Fruit fly (Drosophila melanogaster) whole organism, embryonic: Measurements from ENCODE around the gene amn.
A peak's percentile ranks its signal among the peaks of the same experiment; 100 is the strongest.

ENCODE experiments used
- ATbp ChIP-seq: fragments of 200-800 bp; sonication (Bioruptor generic); optimal IDR thresholded peaks from 2 replicates; lab custom pipeline; 2017; ENCODE audit warnings: missing biosample characterization, mild to moderate bottlenecking, missing genetic modification characterization, missing genetic modification reagents
- Adf1 ChIP-seq: fragments of 200-800 bp; sonication (Bioruptor generic); IDR thresholded peaks from 2 replicates; pipeline ENCODE4 v1.3.6; 2022; ENCODE audit warnings: missing biosample characterization, missing genetic modification characterization
- Blimp-1 ChIP-seq: fragments of 200-800 bp; sonication (Bioruptor generic); optimal IDR thresholded peaks from 3 replicates; lab custom pipeline; 2018; ENCODE audit warnings: missing biosample characterization, missing genetic modification characterization, mild to moderate bottlenecking, moderate library complexity, missing genetic modification reagents
- CG10267 ChIP-seq: fragments of 200-800 bp; sonication (Bioruptor generic); optimal IDR thresholded peaks from 2 replicates; lab custom pipeline; 2018; ENCODE audit warnings: missing biosample characterization, mild to moderate bottlenecking, missing genetic modification characterization, moderate library complexity
- CG10366 ChIP-seq: fragments of 200-800 bp; sonication (Bioruptor generic); IDR thresholded peaks from 2 replicates; pipeline ENCODE4 v1.3.6; 2022; ENCODE audit warnings: missing biosample characterization, missing genetic modification characterization
- CG10543 ChIP-seq: fragments of 200-800 bp; sonication (Bioruptor generic); optimal IDR thresholded peaks from 3 replicates; lab custom pipeline; 2017; ENCODE audit warnings: missing biosample characterization, mild to moderate bottlenecking, missing genetic modification characterization, moderate library complexity
- CG11398 ChIP-seq: fragments of 200-800 bp; sonication (Bioruptor generic); optimal IDR thresholded peaks from 2 replicates; lab custom pipeline; 2016; ENCODE audit warnings: missing biosample characterization, missing genetic modification characterization
- CG1233 ChIP-seq: fragments of 200-800 bp; sonication (Bioruptor generic); optimal IDR thresholded peaks from 4 replicates; lab custom pipeline; 2018; ENCODE audit warnings: missing biosample characterization, mild to moderate bottlenecking, missing genetic modification characterization
- CG13296 ChIP-seq: fragments of 200-800 bp; sonication (Bioruptor generic); optimal IDR thresholded peaks from 3 replicates; lab custom pipeline; 2018; ENCODE audit warnings: missing biosample characterization, mild to moderate bottlenecking, missing genetic modification characterization
- CG16815 ChIP-seq: fragments of 200-800 bp; sonication (Bioruptor generic); optimal IDR thresholded peaks from 3 replicates; lab custom pipeline; 2017; ENCODE audit warnings: missing biosample characterization, mild to moderate bottlenecking, missing genetic modification characterization
- CG17361 ChIP-seq: fragments of 200-800 bp; sonication (Bioruptor generic); IDR thresholded peaks from 3 replicates; pipeline ENCODE4 v1.3.6; 2022; ENCODE audit warnings: missing biosample characterization, missing genetic modification characterization
- CG31388 ChIP-seq: fragments of 200-800 bp; sonication (Bioruptor generic); optimal IDR thresholded peaks from 2 replicates; lab custom pipeline; 2016; ENCODE audit warnings: missing biosample characterization, missing genetic modification characterization
- CG4404 ChIP-seq: fragments of 200-800 bp; sonication (Bioruptor generic); IDR thresholded peaks from 2 replicates; pipeline ENCODE4 v1.3.6; 2022; ENCODE audit warnings: missing biosample characterization, missing genetic modification characterization
- CG6689 ChIP-seq: fragments of 200-800 bp; sonication (Bioruptor generic); IDR thresholded peaks from 2 replicates; pipeline ENCODE4 v1.3.6; 2022; ENCODE audit warnings: missing biosample characterization, missing genetic modification characterization
- CG7963 ChIP-seq: fragments of 200-800 bp; sonication (Bioruptor generic); IDR thresholded peaks from 3 replicates; pipeline ENCODE4 v1.3.6; 2022; ENCODE audit warnings: missing biosample characterization, missing genetic modification characterization; ENCODE audit not compliant: partially characterized antibody
- Doc3 ChIP-seq: fragments of 200-800 bp; sonication (Bioruptor generic); IDR thresholded peaks from 3 replicates; pipeline ENCODE4 v1.3.6; 2022; ENCODE audit warnings: missing biosample characterization, missing genetic modification characterization; ENCODE audit not compliant: partially characterized antibody
- E2f2 ChIP-seq: fragments of 200-800 bp; sonication (Bioruptor generic); IDR thresholded peaks from 2 replicates; pipeline ENCODE4 v1.3.6; 2022; ENCODE audit warnings: missing biosample characterization, missing genetic modification characterization
- Fer1 ChIP-seq: fragments of 200-800 bp; sonication (Bioruptor generic); optimal IDR thresholded peaks from 2 replicates; lab custom pipeline; 2017; ENCODE audit warnings: missing biosample characterization, mild to moderate bottlenecking, missing genetic modification characterization
- H2.0 ChIP-seq: fragments of 200-800 bp; sonication (Bioruptor generic); IDR thresholded peaks from 2 replicates; pipeline ENCODE4 v1.3.6; 2022; ENCODE audit warnings: missing biosample characterization, missing genetic modification characterization
- HLH4C ChIP-seq: fragments of 200-800 bp; sonication (Bioruptor generic); IDR thresholded peaks from 3 replicates; pipeline ENCODE4 v1.3.6; 2022; ENCODE audit warnings: missing biosample characterization, missing genetic modification characterization; ENCODE audit not compliant: partially characterized antibody
- Mad ChIP-seq: fragments of 200-800 bp; sonication (Bioruptor generic); optimal IDR thresholded peaks from 2 replicates; lab custom pipeline; 2016; ENCODE audit warnings: missing biosample characterization, missing genetic modification characterization
- Nf-YA ChIP-seq: fragments of 200-800 bp; sonication (Bioruptor generic); IDR thresholded peaks from 2 replicates; pipeline ENCODE4 v1.3.6; 2022; ENCODE audit warnings: missing biosample characterization, missing genetic modification characterization
- Ssrp ChIP-seq: fragments of 200-800 bp; sonication (Bioruptor generic); optimal IDR thresholded peaks from 2 replicates; lab custom pipeline; 2018; ENCODE audit warnings: missing biosample characterization, mild to moderate bottlenecking, missing genetic modification characterization, moderate library complexity
- ato ChIP-seq: fragments of 200-800 bp; sonication (Bioruptor generic); IDR thresholded peaks from 2 replicates; pipeline ENCODE4 v1.3.6; 2022; ENCODE audit warnings: missing biosample characterization, missing genetic modification characterization; ENCODE audit not compliant: partially characterized antibody
- corto ChIP-seq: fragments of 200-800 bp; sonication (Bioruptor generic); optimal IDR thresholded peaks from 2 replicates; lab custom pipeline; 2016; ENCODE audit warnings: missing biosample characterization, mild to moderate bottlenecking, missing genetic modification characterization, moderate library complexity
- da ChIP-seq: fragments of 200-800 bp; sonication (Bioruptor generic); optimal IDR thresholded peaks from 2 replicates; lab custom pipeline; 2016; ENCODE audit warnings: missing biosample characterization, missing genetic modification characterization
- dati ChIP-seq: fragments of 200-800 bp; sonication (Bioruptor generic); IDR thresholded peaks from 2 replicates; pipeline ENCODE4 v1.3.6; 2022; ENCODE audit warnings: missing biosample characterization, missing genetic modification characterization
- emc ChIP-seq: fragments of 200-800 bp; sonication (Bioruptor generic); optimal IDR thresholded peaks from 2 replicates; lab custom pipeline; 2016; ENCODE audit warnings: missing biosample characterization, missing genetic modification characterization
- fd96Cb ChIP-seq: fragments of 200-800 bp; sonication (Bioruptor generic); optimal IDR thresholded peaks from 2 replicates; lab custom pipeline; 2018; ENCODE audit warnings: missing biosample characterization, mild to moderate bottlenecking, missing genetic modification characterization, moderate library complexity
- fru ChIP-seq: fragments of >200 bp; optimal IDR thresholded peaks from 2 replicates; lab custom pipeline; 2017
- h ChIP-seq: fragments of >200 bp; optimal IDR thresholded peaks from 2 replicates; lab custom pipeline; 2017
- ham ChIP-seq: fragments of 200-800 bp; sonication (Bioruptor generic); IDR thresholded peaks from 2 replicates; pipeline ENCODE4 v1.3.6; 2022; ENCODE audit warnings: missing biosample characterization, missing genetic modification characterization
- her ChIP-seq: fragments of 200-800 bp; sonication (Bioruptor generic); optimal IDR thresholded peaks from 2 replicates; lab custom pipeline; 2016; ENCODE audit warnings: missing biosample characterization, missing genetic modification characterization
- hkb ChIP-seq, 2 experiments: fragments of 200-800 bp in 1 of 2; fragments of >200 bp in 1 of 2; sonication (Bioruptor generic) in 1 of 2; IDR thresholded peaks in 1 of 2; optimal IDR thresholded peaks in 1 of 2; 2 replicates each; pipeline versions ENCODE4 v1.3.6 to Lab custom; 2017 to 2022; ENCODE audit warnings: missing biosample characterization in 1 of 2, missing genetic modification characterization in 1 of 2
- hth ChIP-seq: fragments of >200 bp; optimal IDR thresholded peaks from 2 replicates; lab custom pipeline; 2017; ENCODE audit warnings: inconsistent platforms
- lov ChIP-seq, 2 experiments: fragments of 200-800 bp in 1 of 2; fragments of >200 bp in 1 of 2; sonication (Bioruptor generic) in 1 of 2; IDR thresholded peaks in 1 of 2; optimal IDR thresholded peaks in 1 of 2; 2 replicates in 1 of 2; 3 replicates in 1 of 2; pipeline versions ENCODE4 v1.3.6 to Lab custom; 2017 to 2022; ENCODE audit warnings: missing biosample characterization in 1 of 2, missing genetic modification characterization in 1 of 2
- nau ChIP-seq: fragments of 200-800 bp; sonication (Bioruptor generic); optimal IDR thresholded peaks from 3 replicates; lab custom pipeline; 2017; ENCODE audit warnings: missing biosample characterization, mild to moderate bottlenecking, missing genetic modification characterization, missing genetic modification reagents
- nerfin-1 ChIP-seq: fragments of 200-800 bp; sonication (Bioruptor generic); optimal IDR thresholded peaks from 3 replicates; lab custom pipeline; 2019; ENCODE audit warnings: missing biosample characterization, mild to moderate bottlenecking, missing genetic modification characterization, moderate library complexity
- odd ChIP-seq: fragments of 200-800 bp; sonication (Bioruptor generic); optimal IDR thresholded peaks from 2 replicates; lab custom pipeline; 2017; ENCODE audit warnings: missing biosample characterization, mild to moderate bottlenecking, missing genetic modification characterization
- pho ChIP-seq: fragments of 200-800 bp; sonication (Bioruptor generic); optimal IDR thresholded peaks from 2 replicates; lab custom pipeline; 2016; ENCODE audit warnings: missing biosample characterization, missing genetic modification characterization
- prd ChIP-seq, 3 experiments: fragments of >200 bp in 2 of 3; fragments of 200-800 bp in 1 of 3; sonication (Bioruptor generic) in 1 of 3; optimal IDR thresholded peaks in 2 of 3; IDR thresholded peaks in 1 of 3; 2 replicates in 2 of 3; 3 replicates in 1 of 3; pipeline versions ENCODE4 v1.3.6 to Lab custom; 2017 to 2022; ENCODE audit warnings: missing biosample characterization in 1 of 3, missing genetic modification characterization in 1 of 3
- pzg ChIP-seq: fragments of 200-800 bp; sonication (Bioruptor generic); optimal IDR thresholded peaks from 3 replicates; lab custom pipeline; 2018; ENCODE audit warnings: missing biosample characterization, mild to moderate bottlenecking, missing genetic modification characterization, moderate library complexity
- ranshi ChIP-seq: fragments of 200-800 bp; sonication (Bioruptor generic); IDR thresholded peaks from 2 replicates; pipeline ENCODE4 v1.3.6; 2022; ENCODE audit warnings: missing biosample characterization, missing genetic modification characterization
- repo ChIP-seq: fragments of 200-800 bp; sonication (Bioruptor generic); optimal IDR thresholded peaks from 2 replicates; lab custom pipeline; 2016; ENCODE audit warnings: missing biosample characterization, missing genetic modification characterization
- stc ChIP-seq: fragments of 200-800 bp; sonication (Bioruptor generic); IDR thresholded peaks from 2 replicates; pipeline ENCODE4 v1.3.6; 2022; ENCODE audit warnings: missing biosample characterization, missing genetic modification characterization
- stwl ChIP-seq: fragments of 200-800 bp; sonication (Bioruptor generic); optimal IDR thresholded peaks from 3 replicates; lab custom pipeline; 2018; ENCODE audit warnings: missing biosample characterization, mild to moderate bottlenecking, missing genetic modification characterization, moderate library complexity
- trem ChIP-seq: fragments of 200-800 bp; optimal IDR thresholded peaks from 3 replicates; lab custom pipeline; 2019; ENCODE audit warnings: missing biosample characterization, mild to moderate bottlenecking, missing genetic modification characterization, moderate library complexity

The amn gene

DNA sequence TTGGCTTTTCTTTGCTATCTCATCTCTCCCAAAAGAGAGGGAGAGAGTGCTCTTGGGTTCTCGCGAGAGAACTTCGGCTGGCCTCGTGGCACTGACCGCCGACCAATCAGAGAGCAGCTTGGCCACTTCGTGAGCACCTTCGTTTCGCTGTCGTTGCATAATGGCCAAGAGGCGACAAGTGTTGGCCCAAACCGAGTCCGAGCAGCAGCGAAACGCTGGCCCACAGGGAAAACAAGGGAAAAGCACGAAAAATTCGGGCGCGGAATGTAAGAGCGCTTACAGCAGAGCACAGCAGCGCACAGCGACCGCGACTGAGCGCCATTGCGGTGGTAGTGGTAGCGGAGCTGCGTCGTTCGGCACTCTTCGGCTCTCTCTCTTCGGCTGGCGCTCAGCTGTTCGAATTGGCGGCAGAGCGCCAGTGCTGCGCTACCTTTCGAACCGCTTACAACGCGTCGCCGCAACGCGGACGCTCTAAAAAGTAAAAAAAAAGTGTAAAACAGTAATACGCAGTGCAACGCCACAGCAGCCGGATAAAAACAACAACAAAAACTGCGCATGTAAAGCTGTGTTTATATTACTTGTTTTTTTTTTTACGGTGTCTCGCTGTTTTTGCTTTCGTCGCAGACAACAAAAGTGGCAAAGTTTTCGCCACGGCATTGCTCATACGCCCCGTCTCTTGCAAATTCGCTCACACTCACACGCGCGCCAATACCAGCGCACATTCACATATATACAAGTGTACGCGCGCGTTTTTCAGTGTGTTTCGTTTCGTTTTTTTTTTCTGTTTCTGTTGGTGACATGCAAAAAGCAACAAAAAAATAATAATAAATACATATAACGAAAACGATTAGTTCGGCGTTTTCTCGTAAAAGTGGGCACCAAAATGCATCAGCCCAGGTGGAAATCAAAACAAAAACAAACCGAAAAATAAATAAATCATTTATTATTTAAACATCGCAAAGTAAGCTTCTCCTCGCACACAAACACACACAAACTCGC is 2.6 kb downstream of the amn start (continued):
- no peak for TF ChIP-seq Ssrp
- TF ChIP-seq CG16815 = no peak
- peak; percentile 42 for TF ChIP-seq Fer1 (GFP tag; lab: Kevin White, UChicago)
- TF ChIP-seq her (GFP tag; lab: Kevin White, UChicago) = no peak
- no peak for TF ChIP-seq Doc3 (GFP tag; lab: Robert Waterston, UW)
- TF ChIP-seq ranshi (GFP tag; lab: Robert Waterston, UW) = no peak
- TF ChIP-seq CG10366 (GFP tag; lab: Robert Waterston, UW) = no peak
- TF ChIP-seq nerfin-1 = peak; percentile 8
- no peak for TF ChIP-seq da (GFP tag; lab: Kevin White, UChicago)
- TF ChIP-seq emc (GFP tag; lab: Kevin White, UChicago) = no peak
- no peak for TF ChIP-seq trem (tag; lab: Kevin White, UChicago)
- TF ChIP-seq CG10543 (GFP tag; lab: Kevin White, UChicago) = peak; percentile 83
- no peak for TF ChIP-seq CG11398 (GFP tag; lab: Kevin White, UChicago)
- no peak for TF ChIP-seq Mad
- no peak for TF ChIP-seq fru (lab: Kevin White, UChicago)
- TF ChIP-seq E2f2 (GFP tag; lab: Robert Waterston, UW) = no peak
- no peak for TF ChIP-seq ato (GFP tag; lab: Robert Waterston, UW)
- no peak for TF ChIP-seq CG1233 (GFP tag; lab: Kevin White, UChicago)
- no peak for TF ChIP-seq CG31388 (GFP tag; lab: Kevin White, UChicago)
- TF ChIP-seq repo (GFP tag; lab: Kevin White, UChicago) = no peak
- TF ChIP-seq Blimp-1 (GFP tag; lab: Kevin White, UChicago) = no peak
- no peak for TF ChIP-seq CG10267 (tag; lab: Kevin White, UChicago)
- TF ChIP-seq dati = no peak
- TF ChIP-seq corto = no peak
- no peak for TF ChIP-seq pho
- no peak for TF ChIP-seq pzg (GFP tag; lab: Kevin White, UChicago)
- no peak for TF ChIP-seq HLH4C (GFP tag; lab: Robert Waterston, UW)
- TF ChIP-seq CG4404 = no peak
- peak; percentile 94 for TF ChIP-seq Adf1 (GFP tag; lab: Robert Waterston, UW)
- no peak for TF ChIP-seq CG7963
- no peak for TF ChIP-seq h (lab: Kevin White, UChicago)
- 0 out of 2 replicates have a peak, but pooled peaks have one; percentile 20 for TF ChIP-seq CG6689 (GFP tag; lab: Robert Waterston, UW)
- no peak for TF ChIP-seq hth
- no peak for TF ChIP-seq prd (optimal IDR thresholded peaks at IDR 0.05; lab: Kevin White, UChicago)
- no peak for TF ChIP-seq prd (GFP tag; IDR thresholded peaks at IDR 0.05; lab: Robert Waterston, UW)
- no peak for TF ChIP-seq hkb (optimal IDR thresholded peaks at IDR 0.05; lab: Kevin White, UChicago)
- peak; percentile 28; the same call in 1 of the 2 replicates for TF ChIP-seq hkb (GFP tag; IDR thresholded peaks at IDR 0.05; lab: Robert Waterston, UW)
- no peak for TF ChIP-seq stc
- no peak for TF ChIP-seq ham
- TF ChIP-seq lov (optimal IDR thresholded peaks at IDR 0.05; lab: Kevin White, UChicago) = no peak
- TF ChIP-seq lov (GFP tag; IDR thresholded peaks at IDR 0.05; lab: Robert Waterston, UW) = peak; percentile 22; the same call in 1 of the 3 replicates
- TF ChIP-seq odd = no peak
- peak; percentile 1 for TF ChIP-seq CG13296
- no peak for TF ChIP-seq ATbp (GFP tag; lab: Kevin White, UChicago)
- TF ChIP-seq Nf-YA (GFP tag; lab: Robert Waterston, UW) = peak; percentile 51; the same call in 1 of the 2 replicates
- TF ChIP-seq nau (GFP tag; lab: Kevin White, UChicago) = peak; percentile 3
- TF ChIP-seq fd96Cb (tag; lab: Kevin White, UChicago) = no peak
- no peak for TF ChIP-seq H2.0 (GFP tag; lab: Robert Waterston, UW)
- TF ChIP-seq CG17361 (GFP tag; lab: Robert Waterston, UW) = 0 out of 3 replicates have a peak, but pooled peaks have one; percentile 17
- no peak for TF ChIP-seq stwl (tag; lab: Kevin White, UChicago)
- TF ChIP-seq, all 482 proteins: peak for 100
